Fruit fly (Drosophila melanogaster) whole organism, embryonic: Measurements from ENCODE around the gene Cralbp.

Source experiments
- Atf-2 ChIP-seq: fragments of 200-800 bp; sonication (Bioruptor generic); optimal IDR thresholded peaks from 2 replicates; lab custom pipeline; 2016; ENCODE audit warnings: missing biosample characterization, missing genetic modification characterization
- Atf3 ChIP-seq: fragments of 200-800 bp; sonication (Bioruptor generic); optimal IDR thresholded peaks from 3 replicates; lab custom pipeline; 2016; ENCODE audit warnings: missing biosample characterization, missing genetic modification characterization
- B-H1 ChIP-seq: fragments of 200-800 bp; sonication (Bioruptor generic); IDR thresholded peaks from 3 replicates; pipeline ENCODE4 v1.3.6; 2022; ENCODE audit warnings: missing biosample characterization, missing genetic modification characterization
- CG10209 ChIP-seq: fragments of 200-800 bp; sonication (Bioruptor generic); optimal IDR thresholded peaks from 3 replicates; lab custom pipeline; 2017; ENCODE audit warnings: missing biosample characterization, mild to moderate bottlenecking, missing genetic modification characterization, missing genetic modification reagents
- CG12071 ChIP-seq: fragments of 200-800 bp; sonication (Bioruptor generic); optimal IDR thresholded peaks from 3 replicates; lab custom pipeline; 2018; ENCODE audit warnings: missing biosample characterization, mild to moderate bottlenecking, missing genetic modification characterization
- CG12155 ChIP-seq: fragments of 200-800 bp; sonication (Bioruptor generic); optimal IDR thresholded peaks from 3 replicates; lab custom pipeline; 2016; ENCODE audit warnings: missing biosample characterization, missing genetic modification characterization
- CG12219 ChIP-seq: fragments of 200-800 bp; sonication (Bioruptor generic); optimal IDR thresholded peaks from 3 replicates; lab custom pipeline; 2018; ENCODE audit warnings: missing biosample characterization, mild to moderate bottlenecking, missing genetic modification characterization
- CG15514 ChIP-seq: fragments of 200-800 bp; sonication (Bioruptor generic); optimal IDR thresholded peaks from 3 replicates; lab custom pipeline; 2017; ENCODE audit warnings: missing biosample characterization, missing genetic modification characterization, mild to moderate bottlenecking, moderate library complexity, missing genetic modification reagents
- CG1602 ChIP-seq: fragments of 200-800 bp; sonication (Bioruptor generic); optimal IDR thresholded peaks from 3 replicates; lab custom pipeline; 2016; ENCODE audit warnings: missing biosample characterization, missing genetic modification characterization
- CG18764 ChIP-seq: fragments of 200-800 bp; sonication (Bioruptor generic); optimal IDR thresholded peaks from 3 replicates; lab custom pipeline; 2016; ENCODE audit warnings: missing biosample characterization, missing genetic modification characterization
- CG30020 ChIP-seq: fragments of 200-800 bp; optimal IDR thresholded peaks from 2 replicates; lab custom pipeline; 2019; ENCODE audit warnings: missing biosample characterization, mild to moderate bottlenecking, missing genetic modification characterization, moderate library complexity
- CG31224 ChIP-seq: fragments of 200-800 bp; sonication (Bioruptor generic); IDR thresholded peaks from 2 replicates; pipeline ENCODE4 v1.3.6; 2022; ENCODE audit warnings: missing biosample characterization, missing genetic modification characterization
- CG3838 ChIP-seq: fragments of 200-800 bp; sonication (Bioruptor generic); optimal IDR thresholded peaks from 3 replicates; lab custom pipeline; 2016; ENCODE audit warnings: missing biosample characterization, missing genetic modification characterization
- CG4282 ChIP-seq: fragments of 200-800 bp; sonication (Bioruptor generic); optimal IDR thresholded peaks from 2 replicates; lab custom pipeline; 2016; ENCODE audit warnings: missing biosample characterization, missing genetic modification characterization
- CG4854 ChIP-seq: fragments of 200-800 bp; sonication (Bioruptor generic); optimal IDR thresholded peaks from 2 replicates; lab custom pipeline; 2016; ENCODE audit warnings: missing biosample characterization, missing genetic modification characterization, inconsistent platforms
- CG7963 ChIP-seq: fragments of 200-800 bp; sonication (Bioruptor generic); IDR thresholded peaks from 3 replicates; pipeline ENCODE4 v1.3.6; 2022; ENCODE audit warnings: missing biosample characterization, missing genetic modification characterization; ENCODE audit not compliant: partially characterized antibody
- CG8924 ChIP-seq: fragments of 200-800 bp; optimal IDR thresholded peaks from 3 replicates; lab custom pipeline; 2019; ENCODE audit warnings: missing biosample characterization, mild to moderate bottlenecking, missing genetic modification characterization, moderate library complexity
- CG8944 ChIP-seq: fragments of 200-800 bp; sonication (Bioruptor generic); optimal IDR thresholded peaks from 3 replicates; lab custom pipeline; 2016; ENCODE audit warnings: missing biosample characterization, missing genetic modification characterization
- CG9876 ChIP-seq: fragments of 200-800 bp; sonication (Bioruptor generic); optimal IDR thresholded peaks from 2 replicates; lab custom pipeline; 2016; ENCODE audit warnings: missing biosample characterization, missing genetic modification characterization
- CG9932 ChIP-seq: fragments of 200-800 bp; sonication (Bioruptor generic); IDR thresholded peaks from 2 replicates; pipeline ENCODE4 v1.3.6; 2022; ENCODE audit warnings: missing biosample characterization, missing genetic modification characterization
- CoRest ChIP-seq: fragments of 200-800 bp; sonication (Bioruptor generic); optimal IDR thresholded peaks from 3 replicates; lab custom pipeline; 2018; ENCODE audit warnings: missing biosample characterization, mild to moderate bottlenecking, missing genetic modification characterization, moderate library complexity
- D19B ChIP-seq: fragments of 200-800 bp; sonication (Bioruptor generic); optimal IDR thresholded peaks from 2 replicates; lab custom pipeline; 2017; ENCODE audit warnings: missing biosample characterization, mild to moderate bottlenecking, missing genetic modification characterization
- Gug ChIP-seq: fragments of 200-800 bp; sonication (Bioruptor generic); IDR thresholded peaks from 4 replicates; pipeline ENCODE4 v1.3.6; 2022; ENCODE audit warnings: missing biosample characterization, missing genetic modification characterization
- HLH4C ChIP-seq: fragments of 200-800 bp; sonication (Bioruptor generic); IDR thresholded peaks from 3 replicates; pipeline ENCODE4 v1.3.6; 2022; ENCODE audit warnings: missing biosample characterization, missing genetic modification characterization; ENCODE audit not compliant: partially characterized antibody
- Hmx ChIP-seq: fragments of 200-800 bp; sonication (Bioruptor generic); optimal IDR thresholded peaks from 2 replicates; lab custom pipeline; 2016; ENCODE audit warnings: missing biosample characterization, missing genetic modification characterization
- MBD-R2 ChIP-seq: fragments of 200-800 bp; sonication (Bioruptor generic); IDR thresholded peaks from 2 replicates; pipeline ENCODE4 v1.3.6; 2022; ENCODE audit warnings: missing biosample characterization, missing genetic modification characterization
- MESR4 ChIP-seq: fragments of 200-800 bp; sonication (Bioruptor generic); optimal IDR thresholded peaks from 2 replicates; lab custom pipeline; 2018; ENCODE audit warnings: missing biosample characterization, mild to moderate bottlenecking, missing genetic modification characterization, moderate library complexity
- Max ChIP-seq: fragments of 200-800 bp; sonication (Bioruptor generic); optimal IDR thresholded peaks from 2 replicates; lab custom pipeline; 2016; ENCODE audit warnings: missing biosample characterization, mild to moderate bottlenecking, missing genetic modification characterization
- Pdp1 ChIP-seq, 2 experiments: fragments of 200-800 bp; sonication (Bioruptor generic); optimal IDR thresholded peaks; 3 replicates each; lab custom pipeline; 2016; ENCODE audit warnings: missing biosample characterization in 2 of 2, missing genetic modification characterization in 2 of 2, mild to moderate bottlenecking in 1 of 2, moderate library complexity in 1 of 2
- Ravus ChIP-seq: fragments of 200-800 bp; sonication (Bioruptor generic); IDR thresholded peaks from 2 replicates; pipeline ENCODE4 v1.3.6; 2022; ENCODE audit warnings: missing biosample characterization, missing genetic modification characterization
- YL-1 ChIP-seq: fragments of 200-800 bp; sonication (Bioruptor generic); optimal IDR thresholded peaks from 3 replicates; lab custom pipeline; 2017; ENCODE audit warnings: missing biosample characterization, mild to moderate bottlenecking, missing genetic modification characterization
- bab2 ChIP-seq: fragments of 200-800 bp; sonication (Bioruptor generic); optimal IDR thresholded peaks from 2 replicates; lab custom pipeline; 2016; ENCODE audit warnings: missing biosample characterization, missing genetic modification characterization
- bbx ChIP-seq: fragments of 200-800 bp; sonication (Bioruptor generic); IDR thresholded peaks from 2 replicates; pipeline ENCODE4 v1.3.6; 2022; ENCODE audit warnings: missing biosample characterization, missing genetic modification characterization; ENCODE audit not compliant: partially characterized antibody
- bowl ChIP-seq: fragments of 200-800 bp; sonication (Bioruptor generic); IDR thresholded peaks from 2 replicates; pipeline ENCODE4 v1.3.6; 2022; ENCODE audit warnings: missing biosample characterization, missing genetic modification characterization
- cad ChIP-seq: fragments of >200 bp; optimal IDR thresholded peaks from 2 replicates; lab custom pipeline; 2017; ENCODE audit warnings: missing biosample characterization, missing genetic modification characterization
- danr ChIP-seq: fragments of 200-800 bp; sonication (Bioruptor generic); IDR thresholded peaks from 2 replicates; pipeline ENCODE4 v1.3.6; 2022; ENCODE audit warnings: missing biosample characterization, missing genetic modification characterization
- dimm ChIP-seq: fragments of 200-800 bp; sonication (Bioruptor generic); IDR thresholded peaks from 2 replicates; pipeline ENCODE4 v1.3.6; 2022; ENCODE audit warnings: missing biosample characterization, missing genetic modification characterization
- dmrt11E ChIP-seq: fragments of 200-800 bp; sonication (Bioruptor generic); optimal IDR thresholded peaks from 3 replicates; lab custom pipeline; 2018; ENCODE audit warnings: missing biosample characterization, mild to moderate bottlenecking, missing genetic modification characterization, moderate library complexity
- gt ChIP-seq: fragments of 200-800 bp; sonication (Bioruptor generic); IDR thresholded peaks from 2 replicates; pipeline ENCODE4 v1.3.6; 2022; ENCODE audit warnings: missing biosample characterization, missing genetic modification characterization
- her ChIP-seq: fragments of 200-800 bp; sonication (Bioruptor generic); optimal IDR thresholded peaks from 2 replicates; lab custom pipeline; 2016; ENCODE audit warnings: missing biosample characterization, missing genetic modification characterization
- kni ChIP-seq: fragments of 200-800 bp; sonication (Bioruptor generic); optimal IDR thresholded peaks from 3 replicates; lab custom pipeline; 2017; ENCODE audit warnings: mild to moderate bottlenecking, missing biosample characterization, missing genetic modification reagents, missing genetic modification characterization
- lmd ChIP-seq: fragments of 200-800 bp; sonication (Bioruptor generic); IDR thresholded peaks from 2 replicates; pipeline ENCODE4 v1.3.6; 2022; ENCODE audit warnings: missing biosample characterization, missing genetic modification characterization
- nau ChIP-seq: fragments of 200-800 bp; sonication (Bioruptor generic); optimal IDR thresholded peaks from 3 replicates; lab custom pipeline; 2017; ENCODE audit warnings: missing biosample characterization, mild to moderate bottlenecking, missing genetic modification characterization, missing genetic modification reagents
- pan ChIP-seq, 4 experiments: fragments of >200 bp in 3 of 4; fragments of 200-800 bp in 1 of 4; sonication (Bioruptor generic) in 1 of 4; optimal IDR thresholded peaks in 3 of 4; IDR thresholded peaks in 1 of 4; 2 replicates each; pipeline versions ENCODE4 v1.3.6 to Lab custom; 2017 to 2022; ENCODE audit warnings: missing biosample characterization in 2 of 4, missing genetic modification characterization in 2 of 4, mixed read lengths in 1 of 4
- pb ChIP-seq: fragments of 200-800 bp; sonication (Bioruptor generic); optimal IDR thresholded peaks from 3 replicates; lab custom pipeline; 2016; ENCODE audit warnings: missing biosample characterization, missing genetic modification characterization
- pzg ChIP-seq: fragments of 200-800 bp; sonication (Bioruptor generic); optimal IDR thresholded peaks from 3 replicates; lab custom pipeline; 2018; ENCODE audit warnings: missing biosample characterization, mild to moderate bottlenecking, missing genetic modification characterization, moderate library complexity
- repo ChIP-seq: fragments of 200-800 bp; sonication (Bioruptor generic); optimal IDR thresholded peaks from 2 replicates; lab custom pipeline; 2016; ENCODE audit warnings: missing biosample characterization, missing genetic modification characterization
- run ChIP-seq: fragments of 200-800 bp; sonication (Bioruptor generic); optimal IDR thresholded peaks from 3 replicates; lab custom pipeline; 2018; ENCODE audit warnings: missing biosample characterization, mild to moderate bottlenecking, missing genetic modification characterization
- sc ChIP-seq, 3 experiments: fragments of >200 bp in 2 of 3; fragments of 200-800 bp in 1 of 3; sonication (Bioruptor generic) in 1 of 3; optimal IDR thresholded peaks; 2 replicates in 2 of 3; 3 replicates in 1 of 3; lab custom pipeline; 2017; ENCODE audit warnings: mild to moderate bottlenecking in 1 of 3, missing biosample characterization in 1 of 3, missing genetic modification characterization in 1 of 3, missing genetic modification reagents in 1 of 3
- tin ChIP-seq: fragments of 200-800 bp; sonication (Bioruptor generic); optimal IDR thresholded peaks from 3 replicates; lab custom pipeline; 2016; ENCODE audit warnings: missing biosample characterization, missing genetic modification characterization
- zf30C ChIP-seq: fragments of 200-800 bp; sonication (Bioruptor generic); optimal IDR thresholded peaks from 3 replicates; lab custom pipeline; 2018; ENCODE audit warnings: missing biosample characterization, mild to moderate bottlenecking, missing genetic modification characterization

Cralbp gene

dm6 chr3L:5793967-5794366, 7.4 kb upstream of the Cralbp start, which contains the start of gene Bre1 (continued):
- TF ChIP-seq CG9932 (no peak), CG7963 (GFP tag; lab: Robert Waterston, UW) (peak; percentile 53; the same call in 1 of the 3 replicates), tin (GFP tag; lab: Kevin White, UChicago) (no peak), bowl (GFP tag; lab: Robert Waterston, UW) (no peak), repo (GFP tag; lab: Kevin White, UChicago) (no peak), HLH4C (GFP tag; lab: Robert Waterston, UW) (peak; percentile 58), danr (GFP tag; lab: Robert Waterston, UW) (no peak), CG4282 (GFP tag; lab: Kevin White, UChicago) (no peak), CG8924 (tag; lab: Kevin White, UChicago) (no peak), dimm (no peak), CG4854 (GFP tag; lab: Kevin White, UChicago) (no peak), B-H1 (GFP tag; lab: Robert Waterston, UW) (no peak), D19B (GFP tag; lab: Kevin White, UChicago) (no peak), lmd (no peak), Ravus (GFP tag; lab: Robert Waterston, UW) (no peak), nau (no peak), CG3838 (GFP tag; lab: Kevin White, UChicago) (no peak), sc (optimal IDR thresholded peaks at IDR 0.05; lab: Kevin White, UChicago) (no peak), sc (GFP tag; optimal IDR thresholded peaks at IDR 0.05; lab: Kevin White, UChicago) (no peak), pzg (GFP tag; lab: Kevin White, UChicago) (peak; percentile 98), her (GFP tag; lab: Kevin White, UChicago) (peak; percentile 99), pan (optimal IDR thresholded peaks at IDR 0.05; lab: Kevin White, UChicago) (no peak), pan (GFP tag; optimal IDR thresholded peaks at IDR 0.05 in 1 of 2, IDR thresholded peaks at IDR 0.05 in 1 of 2) (no peak), dmrt11E (tag; lab: Kevin White, UChicago) (no peak), Atf-2 (GFP tag; lab: Kevin White, UChicago) (no peak), CG12219 (GFP tag; lab: Kevin White, UChicago) (no peak), pb (GFP tag; lab: Kevin White, UChicago) (no peak), bab2 (GFP tag; lab: Kevin White, UChicago) (no peak), CG1602 (no peak), run (tag; lab: Kevin White, UChicago) (no peak), Hmx (no peak), Max (GFP tag; lab: Kevin White, UChicago) (no peak), CG30020 (tag; lab: Kevin White, UChicago) (no peak), MESR4 (GFP tag; lab: Kevin White, UChicago) (peak; percentile 87), MBD-R2 (GFP tag; lab: Robert Waterston, UW) (peak; percentile 82), YL-1 (GFP tag; lab: Kevin White, UChicago) (peak; percentile 74), CG12155 (GFP tag; lab: Kevin White, UChicago) (no peak), CG12071 (GFP tag; lab: Kevin White, UChicago) (no peak), Pdp1 (GFP tag; optimal IDR thresholded peaks at IDR 0.05; lab: Kevin White, UChicago) (peak in 1 of 2 experiments; percentile 43), Atf3 (GFP tag; lab: Kevin White, UChicago) (no peak), bbx (GFP tag; lab: Robert Waterston, UW) (peak; percentile 85), gt (GFP tag; lab: Robert Waterston, UW) (no peak), cad (GFP tag; lab: Kevin White, UChicago) (no peak), CoRest (tag; lab: Kevin White, UChicago) (peak; percentile 24), CG10209 (GFP tag; lab: Kevin White, UChicago) (no peak), CG31224 (GFP tag; lab: Robert Waterston, UW) (no peak), Gug (GFP tag; lab: Robert Waterston, UW) (no peak), CG15514 (GFP tag; lab: Kevin White, UChicago) (peak; percentile 67), CG9876 (GFP tag; lab: Kevin White, UChicago) (no peak), CG18764 (GFP tag; lab: Kevin White, UChicago) (no peak), CG8944 (GFP tag; lab: Kevin White, UChicago) (no peak), kni (GFP tag; lab: Kevin White, UChicago) (no peak), zf30C (GFP tag; lab: Kevin White, UChicago) (no peak)
